Fruit fly (Drosophila melanogaster): Measurements from ENCODE around the gene CG6244.

dm6 chr3L:15815353-15816142 is 7.4 kb downstream of the CG6244 start:
- TF ChIP-seq Hr4 (GFP tag; optimal IDR thresholded peaks at IDR 0.05) (peak; percentile 93), CG32006 (GFP tag; optimal IDR thresholded peaks at IDR 0.05) (peak; percentile 96), Eip93F (GFP tag; optimal IDR thresholded peaks at IDR 0.05) (peak; percentile 30), eg (GFP tag; IDR thresholded peaks at IDR 0.05) (no peak; the same call in 1 of the 3 replicates), CG16779 (tag; optimal IDR thresholded peaks at IDR 0.05) (no peak), Eip75B (GFP tag; optimal IDR thresholded peaks at IDR 0.05) (peak; percentile 97), CG6854 (GFP tag; optimal IDR thresholded peaks at IDR 0.05) (peak; percentile 75), CG6808 (GFP tag; optimal IDR thresholded peaks at IDR 0.05) (peak; percentile 83)
